Worm (Caenorhabditis elegans) whole organism, L2 larva: ENCODE measurements around the gene W07G4.8.

ENCODE experiments used
- C34F6.9 ChIP-seq: fragments of 150-350 bp; optimal IDR thresholded peaks from 2 replicates; lab custom pipeline; 2014; ENCODE audit warnings: missing biosample characterization, missing genetic modification characterization
- F13H6.1 ChIP-seq: sonication (generic microtip); optimal IDR thresholded peaks from 2 replicates; lab custom pipeline; 2016; ENCODE audit warnings: missing genetic modification characterization, missing compliant biosample characterization
- R02D3.7 ChIP-seq: fragments of 150-350 bp; optimal IDR thresholded peaks from 2 replicates; lab custom pipeline; 2014; ENCODE audit warnings: missing biosample characterization, missing genetic modification characterization
- Y55F3AM.14 ChIP-seq: fragments of 200-800 bp; sonication (Bioruptor generic); optimal IDR thresholded peaks from 2 replicates; lab custom pipeline; 2018; ENCODE audit warnings: mild to moderate bottlenecking, missing genetic modification characterization, missing compliant biosample characterization
- ZK546.5 ChIP-seq: sonication (generic microtip); optimal IDR thresholded peaks from 2 replicates; lab custom pipeline; 2017; ENCODE audit warnings: missing biosample characterization, missing genetic modification characterization
- alr-1 ChIP-seq: fragments of 150-350 bp; optimal IDR thresholded peaks from 2 replicates; lab custom pipeline; 2014; ENCODE audit warnings: missing biosample characterization, missing genetic modification characterization
- aly-2 ChIP-seq: fragments of 150-350 bp; optimal IDR thresholded peaks from 2 replicates; lab custom pipeline; 2014; ENCODE audit warnings: missing biosample characterization, missing genetic modification characterization
- ama-1 ChIP-seq: fragments of 150-350 bp; optimal IDR thresholded peaks from 2 replicates; lab custom pipeline; 2018; ENCODE audit warnings: inconsistent platforms
- blmp-1 ChIP-seq: sonication (generic microtip); optimal IDR thresholded peaks from 2 replicates; lab custom pipeline; 2017; ENCODE audit warnings: missing genetic modification characterization, mild to moderate bottlenecking, missing compliant biosample characterization, antibody characterized with exemption, moderate library complexity; ENCODE audit not compliant: insufficient read depth
- ceh-16 ChIP-seq: fragments of 150-350 bp; optimal IDR thresholded peaks from 2 replicates; lab custom pipeline; 2014; ENCODE audit warnings: missing biosample characterization, missing genetic modification characterization
- ceh-82 ChIP-seq: fragments of 150-350 bp; optimal IDR thresholded peaks from 2 replicates; lab custom pipeline; 2014; ENCODE audit warnings: missing biosample characterization, missing genetic modification characterization
- crh-2 ChIP-seq: sonication (generic microtip); optimal IDR thresholded peaks from 2 replicates; lab custom pipeline; 2017; ENCODE audit warnings: missing biosample characterization, missing genetic modification characterization
- dmd-4 ChIP-seq: sonication (generic microtip); optimal IDR thresholded peaks from 2 replicates; lab custom pipeline; 2017; ENCODE audit warnings: missing biosample characterization, missing genetic modification characterization
- egl-27 ChIP-seq: sonication (generic microtip); optimal IDR thresholded peaks from 3 replicates; lab custom pipeline; 2017; ENCODE audit warnings: missing biosample characterization, missing genetic modification reagents, missing genetic modification characterization
- elt-1 ChIP-seq: fragments of 150-350 bp; optimal IDR thresholded peaks from 2 replicates; lab custom pipeline; 2014; ENCODE audit warnings: missing biosample characterization, missing genetic modification characterization
- elt-3 ChIP-seq: sonication (generic microtip); optimal IDR thresholded peaks from 2 replicates; lab custom pipeline; 2017; ENCODE audit warnings: missing biosample characterization, missing genetic modification characterization
- fos-1 ChIP-seq: fragments of 150-350 bp; optimal IDR thresholded peaks from 2 replicates; lab custom pipeline; 2014; ENCODE audit warnings: missing biosample characterization, missing genetic modification characterization
- gmeb-1 ChIP-seq: fragments of 150-350 bp; optimal IDR thresholded peaks from 2 replicates; lab custom pipeline; 2014; ENCODE audit warnings: missing biosample characterization, missing genetic modification characterization
- lin-11 ChIP-seq: fragments of 150-350 bp; sonication (generic microtip); optimal IDR thresholded peaks from 2 replicates; lab custom pipeline; 2014; ENCODE audit warnings: missing biosample characterization, missing genetic modification characterization, inconsistent platforms, mixed read lengths
- lin-13 ChIP-seq: fragments of 150-350 bp; optimal IDR thresholded peaks from 2 replicates; lab custom pipeline; 2014; ENCODE audit warnings: missing biosample characterization, missing genetic modification reagents, missing genetic modification characterization
- lin-39 ChIP-seq: fragments of 150-350 bp; optimal IDR thresholded peaks from 2 replicates; lab custom pipeline; 2014; ENCODE audit warnings: missing biosample characterization, missing genetic modification reagents, missing genetic modification characterization
- lsy-2 ChIP-seq, 2 experiments: fragments of 150-350 bp in 1 of 2; sonication (generic microtip) in 1 of 2; optimal IDR thresholded peaks; 2 replicates each; lab custom pipeline; 2014 to 2017; ENCODE audit warnings: missing biosample characterization in 2 of 2, missing genetic modification characterization in 2 of 2
- mab-5 ChIP-seq: fragments of 150-350 bp; optimal IDR thresholded peaks from 2 replicates; lab custom pipeline; 2014; ENCODE audit warnings: missing biosample characterization, missing genetic modification characterization
- mbf-1 ChIP-seq: sonication (generic microtip); optimal IDR thresholded peaks from 2 replicates; lab custom pipeline; 2017; ENCODE audit warnings: missing biosample characterization, missing genetic modification characterization
- mdl-1 ChIP-seq, 2 experiments: fragments of 150-350 bp in 1 of 2; sonication (generic microtip) in 1 of 2; optimal IDR thresholded peaks; 2 replicates each; lab custom pipeline; 2017; ENCODE audit warnings: missing biosample characterization in 2 of 2, missing genetic modification characterization in 2 of 2
- nhr-10 ChIP-seq: sonication (generic microtip); optimal IDR thresholded peaks from 2 replicates; lab custom pipeline; 2017; ENCODE audit warnings: missing biosample characterization, missing genetic modification characterization
- nhr-11 ChIP-seq: fragments of 150-350 bp; optimal IDR thresholded peaks from 2 replicates; lab custom pipeline; 2014; ENCODE audit warnings: missing biosample characterization, missing genetic modification characterization
- nhr-12 ChIP-seq: fragments of 150-350 bp; optimal IDR thresholded peaks from 2 replicates; lab custom pipeline; 2014; ENCODE audit warnings: missing biosample characterization, missing genetic modification characterization
- nhr-129 ChIP-seq: fragments of 150-350 bp; optimal IDR thresholded peaks from 2 replicates; lab custom pipeline; 2014; ENCODE audit warnings: missing biosample characterization, missing genetic modification characterization
- nhr-21 ChIP-seq: fragments of 150-350 bp; optimal IDR thresholded peaks from 2 replicates; lab custom pipeline; 2014; ENCODE audit warnings: missing biosample characterization, missing genetic modification characterization
- nhr-23 ChIP-seq: fragments of 150-350 bp; optimal IDR thresholded peaks from 2 replicates; lab custom pipeline; 2014; ENCODE audit warnings: missing biosample characterization, missing genetic modification reagents, missing genetic modification characterization
- nhr-237 ChIP-seq: fragments of 150-350 bp; optimal IDR thresholded peaks from 2 replicates; lab custom pipeline; 2014; ENCODE audit warnings: missing biosample characterization, missing genetic modification characterization
- nhr-25 ChIP-seq: fragments of 150-350 bp; sonication (generic microtip); optimal IDR thresholded peaks from 3 replicates; lab custom pipeline; 2014; ENCODE audit warnings: missing biosample characterization, missing genetic modification characterization
- nhr-6 ChIP-seq: fragments of 150-350 bp; optimal IDR thresholded peaks from 2 replicates; lab custom pipeline; 2014; ENCODE audit warnings: missing biosample characterization, missing genetic modification characterization
- nhr-77 ChIP-seq: fragments of 150-350 bp; optimal IDR thresholded peaks from 2 replicates; lab custom pipeline; 2014; ENCODE audit warnings: missing biosample characterization, missing genetic modification characterization
- peb-1 ChIP-seq: fragments of 150-350 bp; optimal IDR thresholded peaks from 2 replicates; lab custom pipeline; 2014; ENCODE audit warnings: missing biosample characterization, missing genetic modification characterization
- sem-4 ChIP-seq: fragments of 150-350 bp; optimal IDR thresholded peaks from 2 replicates; lab custom pipeline; 2014; ENCODE audit warnings: missing biosample characterization, missing genetic modification reagents, missing genetic modification characterization
- skn-1 ChIP-seq: sonication (generic microtip); optimal IDR thresholded peaks from 2 replicates; lab custom pipeline; 2017; ENCODE audit warnings: missing biosample characterization, missing genetic modification characterization
- sma-3 ChIP-seq: sonication (generic microtip); optimal IDR thresholded peaks from 2 replicates; lab custom pipeline; 2016; ENCODE audit warnings: missing genetic modification reagents, missing genetic modification characterization, missing compliant biosample characterization
- sma-9 ChIP-seq, 2 experiments: fragments of 150-350 bp in 1 of 2; sonication (generic microtip) in 1 of 2; optimal IDR thresholded peaks; 2 replicates each; lab custom pipeline; 2014 to 2016; ENCODE audit warnings: missing genetic modification characterization in 2 of 2, mild to moderate bottlenecking in 1 of 2, missing biosample characterization in 1 of 2, missing compliant biosample characterization in 1 of 2, missing genetic modification reagents in 1 of 2, moderate library complexity in 1 of 2
- snpc-4 ChIP-seq: fragments of 150-350 bp; optimal IDR thresholded peaks from 2 replicates; lab custom pipeline; 2014; ENCODE audit warnings: missing biosample characterization, missing genetic modification characterization
- unc-39 ChIP-seq: fragments of 150-350 bp; optimal IDR thresholded peaks from 2 replicates; lab custom pipeline; 2014; ENCODE audit warnings: missing biosample characterization, missing genetic modification characterization
- unc-55 ChIP-seq: fragments of 150-350 bp; sonication (generic microtip); optimal IDR thresholded peaks from 3 replicates; lab custom pipeline; 2014; ENCODE audit warnings: missing biosample characterization, missing genetic modification reagents, missing genetic modification characterization
- unc-62 ChIP-seq: fragments of 150-350 bp; optimal IDR thresholded peaks from 2 replicates; lab custom pipeline; 2014; ENCODE audit warnings: missing biosample characterization, missing genetic modification reagents, missing genetic modification characterization
- zag-1 ChIP-seq: fragments of 150-350 bp; optimal IDR thresholded peaks from 2 replicates; lab custom pipeline; 2014; ENCODE audit warnings: missing biosample characterization, missing genetic modification characterization
- ztf-1 ChIP-seq: fragments of 200-800 bp; sonication (Bioruptor generic); conservative IDR thresholded peaks from 2 replicates; pipeline ENCODE4 v1.3.6; 2022; ENCODE audit warnings: missing genetic modification characterization, missing compliant biosample characterization
- ztf-11 ChIP-seq: sonication (generic microtip); optimal IDR thresholded peaks from 2 replicates; lab custom pipeline; 2017; ENCODE audit warnings: missing biosample characterization, missing genetic modification characterization
- ztf-4 ChIP-seq: fragments of 150-350 bp; optimal IDR thresholded peaks from 2 replicates; lab custom pipeline; 2014; ENCODE audit warnings: missing biosample characterization, missing genetic modification characterization

Gene W07G4.8

DNA sequence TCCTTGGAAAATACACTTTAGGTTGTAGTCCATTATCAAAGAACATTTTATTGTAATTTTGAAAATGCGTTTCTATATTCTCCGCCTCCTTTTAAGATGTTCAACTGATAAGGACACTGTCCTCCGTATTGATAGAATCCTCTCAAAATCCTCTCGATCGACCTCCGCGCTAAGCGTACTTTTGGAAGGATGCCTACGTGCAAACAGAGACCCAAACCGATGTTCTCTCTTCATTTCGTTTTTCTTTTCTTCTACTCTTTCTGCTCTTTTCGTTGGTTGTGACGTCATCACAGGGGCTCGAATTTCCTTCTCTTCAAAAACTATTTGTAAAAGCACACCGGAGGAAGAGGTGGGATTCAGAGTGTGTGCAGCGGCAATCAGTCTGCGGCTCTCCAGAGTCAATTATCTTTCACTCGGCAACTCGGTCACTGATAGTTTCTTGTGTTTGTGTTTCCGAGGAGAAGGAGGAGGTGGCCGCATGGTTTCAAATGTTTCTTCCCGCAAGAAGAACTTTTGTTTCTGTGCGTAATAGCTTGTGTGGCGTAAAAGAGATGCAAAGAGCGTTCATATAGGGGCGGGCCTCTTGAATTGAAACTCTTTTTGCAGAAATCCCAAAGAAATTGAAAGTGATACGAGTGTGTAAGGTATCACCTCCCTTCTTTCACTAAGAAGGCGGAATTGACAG lies 33.2 kb upstream of the W07G4.8 start, which contains the start of gene C34B4.2 (continued):
- TF ChIP-seq unc-62 (GFP tag; lab: Kevin White, UChicago) = peak; percentile 13
- TF ChIP-seq nhr-21 (tag; lab: Kevin White, UChicago) = peak; percentile 13
- peak; percentile 55 for TF ChIP-seq fos-1 (tag; lab: Kevin White, UChicago)
- no peak for TF ChIP-seq aly-2 (tag; lab: Kevin White, UChicago)
- no peak for TF ChIP-seq ztf-11
- TF ChIP-seq lin-11 = peak; percentile 42
- no peak for TF ChIP-seq nhr-10 (tag; lab: Kevin White, UChicago)
- TF ChIP-seq sem-4 (tag; lab: Kevin White, UChicago) = peak; percentile 76
- peak; percentile 93 for TF ChIP-seq nhr-129 (tag; lab: Kevin White, UChicago)
- TF ChIP-seq unc-55 (GFP tag; lab: Kevin White, UChicago) = peak; percentile 35
- no peak for TF ChIP-seq ztf-1

DNA sequence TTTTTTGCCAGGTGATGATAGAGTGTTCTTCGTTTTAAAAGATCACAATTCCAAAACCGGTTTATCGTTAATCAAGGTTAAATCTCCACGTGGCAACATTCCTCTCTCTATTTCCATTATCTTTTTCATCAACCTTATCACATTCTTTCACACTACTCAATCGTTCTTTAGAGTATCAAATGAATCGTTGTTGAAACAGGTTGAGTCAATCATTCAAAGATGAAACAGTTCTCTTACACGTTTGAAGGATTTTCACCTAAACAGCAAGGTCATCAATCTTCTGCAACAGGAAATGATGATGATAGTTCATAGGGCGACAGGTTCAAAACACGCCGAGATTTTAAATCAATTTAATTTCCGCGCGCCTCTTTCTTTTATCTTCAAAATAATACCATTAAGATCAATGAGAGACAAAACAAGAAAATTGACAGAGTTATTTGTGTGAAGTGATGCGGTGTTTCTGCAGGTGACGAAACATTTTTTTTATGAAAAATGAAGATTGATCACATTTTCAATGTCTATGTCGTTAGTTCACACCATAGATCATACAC lies 31.9 kb upstream of the W07G4.8 start:
- TF ChIP-seq mab-5 (tag; lab: Kevin White, UChicago) = peak; percentile 77
- peak; percentile 72 for TF ChIP-seq Y55F3AM.14 (GFP tag; lab: Kevin White, UChicago)
- no peak for TF ChIP-seq aly-2 (tag; lab: Kevin White, UChicago)
- TF ChIP-seq nhr-6 (tag; lab: Kevin White, UChicago) = no peak
- peak; percentile 98 for TF ChIP-seq sma-9 (GFP tag; optimal IDR thresholded peaks at IDR 0.05; lab: Kevin White, UChicago)
- TF ChIP-seq sma-9 (tag; optimal IDR thresholded peaks at IDR 0.05; lab: Kevin White, UChicago) = peak; percentile 51
- TF ChIP-seq C34F6.9 (tag; lab: Kevin White, UChicago) = peak; percentile 37
- TF ChIP-seq unc-55 (GFP tag; lab: Kevin White, UChicago) = no peak
- TF ChIP-seq lin-13 = no peak
- TF ChIP-seq nhr-25 (tag; lab: Kevin White, UChicago) = peak; percentile 99
- TF ChIP-seq nhr-12 = no peak
- TF ChIP-seq ama-1 = no peak
- TF ChIP-seq unc-62 (GFP tag; lab: Kevin White, UChicago) = peak; percentile 35
- TF ChIP-seq gmeb-1 (tag; lab: Kevin White, UChicago) = peak; percentile 49
- peak; percentile 38 for TF ChIP-seq nhr-10 (tag; lab: Kevin White, UChicago)
- no peak for TF ChIP-seq ZK546.5 (tag; lab: Kevin White, UChicago)
- peak; percentile 98 for TF ChIP-seq nhr-21 (tag; lab: Kevin White, UChicago)
- TF ChIP-seq ztf-11 = no peak
- peak; percentile 87 for TF ChIP-seq blmp-1 (tag; lab: Kevin White, UChicago)
- TF ChIP-seq ceh-82 = no peak
- no peak for TF ChIP-seq lin-11
- peak in 1 of 2 experiments; percentile 61 for TF ChIP-seq lsy-2 (tag; optimal IDR thresholded peaks at IDR 0.05; lab: Kevin White, UChicago)
- TF ChIP-seq snpc-4 = no peak
- peak; percentile 96 for TF ChIP-seq sma-3 (GFP tag; lab: Kevin White, UChicago)
- TF ChIP-seq elt-3 (tag; lab: Kevin White, UChicago) = no peak
- no peak for TF ChIP-seq nhr-77 (tag; lab: Kevin White, UChicago)
- TF ChIP-seq mdl-1 (tag; optimal IDR thresholded peaks at IDR 0.05; lab: Kevin White, UChicago) = peak; percentile 75 to 89
- no peak for TF ChIP-seq ztf-1
- TF ChIP-seq fos-1 (tag; lab: Kevin White, UChicago) = peak; percentile 74
- no peak for TF ChIP-seq unc-39 (tag; lab: Kevin White, UChicago)
- no peak for TF ChIP-seq mbf-1 (tag; lab: Kevin White, UChicago)
- TF ChIP-seq alr-1 (tag; lab: Kevin White, UChicago) = no peak
- peak; percentile 8 for TF ChIP-seq nhr-23 (tag; lab: Kevin White, UChicago)
- TF ChIP-seq skn-1 = no peak
- no peak for TF ChIP-seq sem-4 (tag; lab: Kevin White, UChicago)
- TF ChIP-seq nhr-11 = no peak
- peak; percentile 62 for TF ChIP-seq ztf-4 (tag; lab: Kevin White, UChicago)
- TF ChIP-seq crh-2 (tag; lab: Kevin White, UChicago) = peak; percentile 99
- TF ChIP-seq dmd-4 (tag; lab: Kevin White, UChicago) = no peak
- TF ChIP-seq R02D3.7 (tag; lab: Kevin White, UChicago) = no peak
- no peak for TF ChIP-seq elt-1 (tag; lab: Kevin White, UChicago)
- TF ChIP-seq peb-1 = no peak
- TF ChIP-seq lin-39 (tag; lab: Kevin White, UChicago) = no peak
- TF ChIP-seq egl-27 (tag; lab: Kevin White, UChicago) = peak; percentile 92
- no peak for TF ChIP-seq nhr-237
- no peak for TF ChIP-seq zag-1 (tag; lab: Kevin White, UChicago)
- peak; percentile 69 for TF ChIP-seq F13H6.1
- peak; percentile 80 for TF ChIP-seq ceh-16
- TF ChIP-seq nhr-129 (tag; lab: Kevin White, UChicago) = peak; percentile 67
- TF ChIP-seq, all 48 proteins: peak for 21
